Fruit fly (Drosophila melanogaster) ovary, adult (tissue): ENCODE measurements around the gene btsz.

Experiments used
- CG17801 ChIP-seq: fragments of 200-800 bp; optimal IDR thresholded peaks from 2 replicates; lab custom pipeline; 2019; ENCODE audit warnings: missing biosample characterization, mild to moderate bottlenecking, missing genetic modification characterization, moderate library complexity; ENCODE audit not compliant: partially characterized antibody

The btsz gene

dm6 chr3R:14817721-14818215, 57.5 kb downstream of the btsz start:
- TF ChIP-seq CG17801 (GFP tag; lab: Kevin White, UChicago), result peak; percentile 69

dm6 chr3R:14810703-14811102, 64.6 kb downstream of the btsz start:
- no peak for TF ChIP-seq CG17801 (GFP tag; lab: Kevin White, UChicago)

DNA sequence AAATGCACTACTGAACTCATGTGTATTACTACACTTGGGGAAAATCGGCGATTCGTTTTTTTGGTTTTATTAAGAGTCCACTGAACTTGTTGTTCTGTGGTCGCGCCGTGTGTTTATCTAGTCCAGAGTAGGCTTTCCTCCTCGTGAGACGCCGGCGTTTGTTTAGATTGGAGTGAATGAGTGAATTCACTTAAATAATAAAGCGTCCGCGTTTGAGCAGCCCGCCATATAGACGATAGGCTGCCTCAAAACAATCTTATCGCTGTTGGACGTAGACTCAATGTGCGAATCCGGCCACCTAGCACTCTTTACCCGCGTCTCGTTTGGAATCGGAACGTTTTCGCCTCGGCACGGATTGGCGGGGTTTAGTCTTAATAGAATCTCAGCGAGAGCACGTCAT, 73.9 kb downstream of the btsz start, which contains the start of gene CG14857:
Gene CG14857 (plus strand): TSS at position 367 of the 400 bp plus-strand sequence.
- no peak for TF ChIP-seq CG17801 (GFP tag; lab: Kevin White, UChicago)

DNA sequence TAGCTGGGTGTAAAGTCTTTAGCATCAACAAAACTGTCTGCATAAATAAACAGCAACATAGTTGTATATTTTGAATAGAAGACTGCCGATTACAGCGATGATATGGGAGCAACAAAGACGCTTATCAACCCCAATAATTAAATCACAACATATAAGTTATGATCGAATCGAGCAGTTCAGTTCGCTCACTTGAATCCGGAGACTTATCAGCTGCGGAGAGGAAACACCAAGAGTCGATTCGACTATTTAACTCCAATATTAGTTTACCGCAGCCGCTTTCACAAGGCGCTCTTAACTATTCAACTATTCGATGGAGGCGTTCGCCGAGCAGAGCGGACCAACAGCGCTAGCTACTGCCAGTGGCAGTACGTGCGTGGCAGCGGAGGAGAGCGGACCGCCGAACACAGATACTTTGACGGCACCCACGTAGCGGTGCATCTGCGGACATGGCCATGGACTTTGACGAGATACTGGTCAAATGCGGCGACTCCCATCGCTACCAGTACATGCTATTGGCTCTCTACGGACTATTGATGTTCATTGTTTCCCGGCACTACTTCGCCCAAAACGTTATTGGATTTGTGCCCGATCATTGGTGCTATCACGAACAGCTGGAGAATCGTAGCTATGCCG, 76.5 kb downstream of the btsz start, which contains the start of gene CG14856:
Gene CG14856 (plus strand): TSS at position 361 of the 633 bp plus-strand sequence.
- TF ChIP-seq CG17801 (GFP tag; lab: Kevin White, UChicago), result no peak

dm6 chr3R:14796294-14796693, 79.0 kb downstream of the btsz start, which contains the start of gene CG14855:
Gene CG14855, plus strand, starts transcription at chr3R:14796305.
- TF ChIP-seq CG17801 (GFP tag; lab: Kevin White, UChicago), result no peak

dm6 chr3R:14786669-14787068, 88.6 kb downstream of the btsz start:
- no peak for TF ChIP-seq CG17801 (GFP tag; lab: Kevin White, UChicago)

dm6 chr3R:14785335-14785734, 90.0 kb downstream of the btsz start:
- TF ChIP-seq CG17801 (GFP tag; lab: Kevin White, UChicago), result no peak

dm6 chr3R:14780747-14781146, 94.5 kb downstream of the btsz start:
- TF ChIP-seq CG17801 (GFP tag; lab: Kevin White, UChicago), result no peak

- no peak for TF ChIP-seq CG17801 (GFP tag; lab: Kevin White, UChicago)
Observed at dm6 chr3R:14779733-14780278, 95.5 kb downstream of the btsz start.

DNA sequence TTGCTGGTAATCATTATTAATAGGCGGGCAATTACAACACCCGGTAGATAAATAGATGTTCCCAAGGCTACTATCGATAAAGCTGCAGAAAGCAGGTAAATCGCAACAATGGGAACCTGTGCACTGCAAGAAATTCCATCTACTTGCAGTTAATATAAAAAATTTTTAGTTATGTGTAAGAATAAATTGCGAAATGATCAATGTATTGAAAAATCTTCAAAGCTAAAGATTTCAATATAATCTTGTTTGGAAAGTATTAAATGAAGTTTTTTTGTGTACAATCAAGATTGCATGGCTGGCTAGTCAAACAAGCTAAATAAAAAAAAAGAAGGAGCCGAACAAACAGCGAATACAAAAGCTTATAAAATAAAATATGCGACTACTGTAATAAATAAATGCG, 99.9 kb downstream of the btsz start:
- no peak for TF ChIP-seq CG17801 (GFP tag; lab: Kevin White, UChicago)

- TF ChIP-seq CG17801 (GFP tag; lab: Kevin White, UChicago), result no peak
Observed at dm6 chr3R:14766439-14767025, 108.8 kb downstream of the btsz start.

DNA sequence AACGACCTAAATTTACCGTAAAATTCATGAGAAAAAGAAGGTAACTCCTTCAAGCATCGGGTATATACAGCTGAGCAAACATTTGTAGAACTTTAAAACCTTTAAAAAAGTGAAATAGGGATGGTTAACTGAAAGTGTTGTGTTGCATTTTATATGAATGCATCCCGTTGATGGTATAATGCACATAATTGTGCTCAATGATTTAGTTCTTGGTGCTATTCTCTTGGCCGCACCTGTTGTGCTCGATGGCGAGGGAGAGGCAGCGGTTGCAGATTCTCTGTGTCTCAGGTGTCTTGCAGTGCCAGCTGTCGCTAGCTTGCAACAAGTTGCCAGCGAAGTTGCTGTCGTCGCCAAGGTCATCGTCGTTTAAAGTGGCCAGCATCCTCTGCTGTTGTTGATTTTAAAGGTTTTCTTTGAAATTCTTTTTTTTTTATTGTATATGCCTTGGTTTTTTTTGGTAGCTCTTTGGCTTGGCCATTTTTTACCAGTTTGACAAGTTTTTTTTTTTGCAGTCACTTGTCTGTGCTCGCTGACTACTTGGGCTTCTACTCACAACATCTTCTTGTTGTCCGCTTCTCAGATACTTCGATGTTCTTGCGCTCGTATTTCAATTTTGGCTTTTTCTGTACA, 109.8 kb downstream of the btsz start:
- no peak for TF ChIP-seq CG17801 (GFP tag; lab: Kevin White, UChicago)

DNA sequence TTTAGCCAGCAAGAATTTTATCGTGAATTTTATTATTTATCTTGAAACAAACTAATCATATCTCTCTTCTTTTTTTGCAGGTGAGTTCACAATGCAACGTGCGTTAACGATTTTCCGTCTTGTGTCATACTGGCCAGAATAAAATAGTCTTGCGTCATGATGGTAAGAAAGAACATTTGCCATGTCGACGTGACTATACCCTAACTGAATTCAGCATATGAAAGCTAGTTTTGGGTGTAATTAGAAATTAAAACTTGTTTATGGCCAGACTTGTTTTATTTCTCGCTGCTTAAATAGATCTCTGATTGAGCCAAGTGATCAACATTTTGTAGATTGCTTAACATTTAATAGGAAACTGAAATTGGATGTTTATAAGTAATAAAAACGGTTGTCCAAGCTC, 111.2 kb downstream of the btsz start:
- no peak for TF ChIP-seq CG17801 (GFP tag; lab: Kevin White, UChicago)

dm6 chr3R:14763487-14763886, 111.8 kb downstream of the btsz start:
- TF ChIP-seq CG17801 (GFP tag; lab: Kevin White, UChicago), result no peak

DNA sequence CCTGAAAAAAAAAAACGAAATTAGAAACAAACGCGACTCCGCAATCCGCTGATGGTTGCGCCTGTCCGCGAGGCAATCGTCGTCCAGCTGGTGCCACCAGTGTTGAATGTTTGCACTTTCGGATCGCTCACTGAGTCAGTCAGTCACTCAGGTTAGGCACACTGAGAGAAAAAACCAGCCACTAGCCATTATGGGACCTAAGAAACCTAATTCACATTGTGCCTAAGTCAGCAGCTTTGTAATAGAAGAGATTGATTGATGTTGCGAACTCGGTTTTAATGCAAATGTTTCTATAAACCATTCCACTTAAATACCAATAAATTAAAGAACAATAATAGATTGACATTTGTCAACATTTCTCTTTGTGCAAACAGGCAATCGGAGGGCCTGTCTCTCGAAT, 114.2 kb downstream of the btsz start:
- no peak for TF ChIP-seq CG17801 (GFP tag; lab: Kevin White, UChicago)
